Fruit fly (Drosophila melanogaster) whole organism, embryonic: ENCODE data around the gene jhamt.

ENCODE experiments used
- Antp ChIP-seq: fragments of 200-800 bp; sonication (Bioruptor generic); optimal IDR thresholded peaks from 3 replicates; lab custom pipeline; 2016; ENCODE audit warnings: missing biosample characterization, missing genetic modification characterization
- Blimp-1 ChIP-seq: fragments of 200-800 bp; sonication (Bioruptor generic); optimal IDR thresholded peaks from 3 replicates; lab custom pipeline; 2018; ENCODE audit warnings: missing biosample characterization, missing genetic modification characterization, mild to moderate bottlenecking, moderate library complexity, missing genetic modification reagents
- CG10267 ChIP-seq: fragments of 200-800 bp; sonication (Bioruptor generic); optimal IDR thresholded peaks from 2 replicates; lab custom pipeline; 2018; ENCODE audit warnings: missing biosample characterization, mild to moderate bottlenecking, missing genetic modification characterization, moderate library complexity
- CG10979 ChIP-seq: fragments of 200-800 bp; sonication (Bioruptor generic); optimal IDR thresholded peaks from 2 replicates; lab custom pipeline; 2018; ENCODE audit warnings: missing biosample characterization, mild to moderate bottlenecking, missing genetic modification characterization, moderate library complexity
- CG11504 ChIP-seq: fragments of 200-800 bp; sonication (Bioruptor generic); optimal IDR thresholded peaks from 3 replicates; lab custom pipeline; 2019; ENCODE audit warnings: missing biosample characterization, mild to moderate bottlenecking, missing genetic modification characterization, moderate library complexity
- CG14710 ChIP-seq: fragments of 200-800 bp; sonication (Bioruptor generic); optimal IDR thresholded peaks from 3 replicates; lab custom pipeline; 2019; ENCODE audit warnings: missing biosample characterization, mild to moderate bottlenecking, missing genetic modification characterization, moderate library complexity
- CG15601 ChIP-seq: fragments of 200-800 bp; sonication (Bioruptor generic); optimal IDR thresholded peaks from 3 replicates; lab custom pipeline; 2019; ENCODE audit warnings: missing biosample characterization, mild to moderate bottlenecking, missing genetic modification characterization, moderate library complexity
- CG17361 ChIP-seq: fragments of 200-800 bp; sonication (Bioruptor generic); IDR thresholded peaks from 3 replicates; pipeline ENCODE4 v1.3.6; 2022; ENCODE audit warnings: missing biosample characterization, missing genetic modification characterization
- CG1792 ChIP-seq: fragments of 200-800 bp; sonication (Bioruptor generic); optimal IDR thresholded peaks from 2 replicates; lab custom pipeline; 2016; ENCODE audit warnings: missing biosample characterization, missing genetic modification characterization
- CG18262 ChIP-seq: fragments of 200-800 bp; optimal IDR thresholded peaks from 3 replicates; lab custom pipeline; 2019; ENCODE audit warnings: missing biosample characterization, mild to moderate bottlenecking, missing genetic modification characterization, moderate library complexity
- CG2678 ChIP-seq: fragments of 200-800 bp; sonication (Bioruptor generic); optimal IDR thresholded peaks from 3 replicates; lab custom pipeline; 2019; ENCODE audit warnings: missing biosample characterization, mild to moderate bottlenecking, missing genetic modification characterization, moderate library complexity
- CG2712 ChIP-seq: fragments of 200-800 bp; optimal IDR thresholded peaks from 3 replicates; lab custom pipeline; 2019; ENCODE audit warnings: missing biosample characterization, mild to moderate bottlenecking, missing genetic modification characterization, moderate library complexity
- CG31388 ChIP-seq: fragments of 200-800 bp; sonication (Bioruptor generic); optimal IDR thresholded peaks from 2 replicates; lab custom pipeline; 2016; ENCODE audit warnings: missing biosample characterization, missing genetic modification characterization
- CG31441 ChIP-seq: fragments of 200-800 bp; sonication (Bioruptor generic); IDR thresholded peaks from 2 replicates; pipeline ENCODE4 v1.3.6; 2022; ENCODE audit warnings: missing biosample characterization, missing genetic modification characterization
- CG34422 ChIP-seq: fragments of 200-800 bp; sonication (Bioruptor generic); IDR thresholded peaks from 3 replicates; pipeline ENCODE4 v1.3.6; 2022; ENCODE audit warnings: missing biosample characterization, missing genetic modification characterization
- CG4404 ChIP-seq: fragments of 200-800 bp; sonication (Bioruptor generic); IDR thresholded peaks from 2 replicates; pipeline ENCODE4 v1.3.6; 2022; ENCODE audit warnings: missing biosample characterization, missing genetic modification characterization
- CG6654 ChIP-seq: fragments of 200-800 bp; sonication (Bioruptor generic); optimal IDR thresholded peaks from 2 replicates; lab custom pipeline; 2017; ENCODE audit warnings: missing biosample characterization, mild to moderate bottlenecking, missing genetic modification characterization
- CG7556 ChIP-seq: fragments of 200-800 bp; sonication (Bioruptor generic); optimal IDR thresholded peaks from 2 replicates; lab custom pipeline; 2017; ENCODE audit warnings: missing biosample characterization, mild to moderate bottlenecking, missing genetic modification characterization
- CG7839 ChIP-seq: fragments of 200-800 bp; sonication (Bioruptor generic); optimal IDR thresholded peaks from 3 replicates; lab custom pipeline; 2018; ENCODE audit warnings: missing biosample characterization, mild to moderate bottlenecking, missing genetic modification characterization, moderate library complexity
- CG8924 ChIP-seq: fragments of 200-800 bp; optimal IDR thresholded peaks from 3 replicates; lab custom pipeline; 2019; ENCODE audit warnings: missing biosample characterization, mild to moderate bottlenecking, missing genetic modification characterization, moderate library complexity
- D19A ChIP-seq: fragments of 200-800 bp; optimal IDR thresholded peaks from 3 replicates; lab custom pipeline; 2019; ENCODE audit warnings: missing biosample characterization, mild to moderate bottlenecking, missing genetic modification characterization, moderate library complexity
- Dbx ChIP-seq: fragments of 200-800 bp; sonication (Bioruptor generic); IDR thresholded peaks from 3 replicates; pipeline ENCODE4 v1.3.6; 2022; ENCODE audit warnings: missing biosample characterization, missing genetic modification characterization
- Deaf1 ChIP-seq: fragments of 200-800 bp; optimal IDR thresholded peaks from 3 replicates; lab custom pipeline; 2019; ENCODE audit warnings: missing biosample characterization, mild to moderate bottlenecking, missing genetic modification characterization, moderate library complexity
- Eip74EF ChIP-seq, 2 experiments: fragments of 200-800 bp in 1 of 2; fragments of >200 bp in 1 of 2; sonication (Bioruptor generic) in 1 of 2; optimal IDR thresholded peaks; 2 replicates each; lab custom pipeline; 2017 to 2019; ENCODE audit warnings: missing biosample characterization in 2 of 2, missing genetic modification characterization in 2 of 2, mild to moderate bottlenecking in 1 of 2, moderate library complexity in 1 of 2
- Hr51 ChIP-seq, 2 experiments: fragments of 200-800 bp; sonication (Bioruptor generic); optimal IDR thresholded peaks; 2 replicates in 1 of 2; 3 replicates in 1 of 2; lab custom pipeline; 2016 to 2018; ENCODE audit warnings: missing biosample characterization in 2 of 2, missing genetic modification characterization in 2 of 2, mild to moderate bottlenecking in 1 of 2, moderate library complexity in 1 of 2
- MBD-R2 ChIP-seq: fragments of 200-800 bp; sonication (Bioruptor generic); IDR thresholded peaks from 2 replicates; pipeline ENCODE4 v1.3.6; 2022; ENCODE audit warnings: missing biosample characterization, missing genetic modification characterization
- Nf-YC ChIP-seq: fragments of 200-800 bp; optimal IDR thresholded peaks from 3 replicates; lab custom pipeline; 2019; ENCODE audit warnings: missing biosample characterization, mild to moderate bottlenecking, missing genetic modification characterization, moderate library complexity
- Oaz ChIP-seq: fragments of 200-800 bp; sonication (Bioruptor generic); IDR thresholded peaks from 2 replicates; pipeline ENCODE4 v1.3.6; 2022; ENCODE audit warnings: missing biosample characterization, missing genetic modification characterization
- Sox100B ChIP-seq: fragments of 200-800 bp; sonication (Bioruptor generic); optimal IDR thresholded peaks from 3 replicates; lab custom pipeline; 2018; ENCODE audit warnings: missing biosample characterization, mild to moderate bottlenecking, missing genetic modification characterization
- Ssrp ChIP-seq: fragments of 200-800 bp; sonication (Bioruptor generic); optimal IDR thresholded peaks from 2 replicates; lab custom pipeline; 2018; ENCODE audit warnings: missing biosample characterization, mild to moderate bottlenecking, missing genetic modification characterization, moderate library complexity
- ato ChIP-seq: fragments of 200-800 bp; sonication (Bioruptor generic); IDR thresholded peaks from 2 replicates; pipeline ENCODE4 v1.3.6; 2022; ENCODE audit warnings: missing biosample characterization, missing genetic modification characterization; ENCODE audit not compliant: partially characterized antibody
- crc ChIP-seq: fragments of 200-800 bp; sonication (Bioruptor generic); optimal IDR thresholded peaks from 2 replicates; lab custom pipeline; 2016; ENCODE audit warnings: missing biosample characterization, missing genetic modification characterization
- dmrt99B ChIP-seq: fragments of 200-800 bp; sonication (Bioruptor generic); optimal IDR thresholded peaks from 2 replicates; lab custom pipeline; 2018; ENCODE audit warnings: missing biosample characterization, mild to moderate bottlenecking, missing genetic modification characterization, moderate library complexity
- gem ChIP-seq: fragments of 200-800 bp; sonication (Bioruptor generic); optimal IDR thresholded peaks from 2 replicates; lab custom pipeline; 2019; ENCODE audit warnings: missing biosample characterization, mild to moderate bottlenecking, missing genetic modification characterization, moderate library complexity
- knrl ChIP-seq: fragments of 200-800 bp; sonication (Bioruptor generic); IDR thresholded peaks from 3 replicates; pipeline ENCODE4 v1.3.6; 2022; ENCODE audit warnings: missing biosample characterization, missing genetic modification characterization; ENCODE audit not compliant: partially characterized antibody
- lab ChIP-seq: fragments of 200-800 bp; sonication (Bioruptor generic); optimal IDR thresholded peaks from 3 replicates; lab custom pipeline; 2017; ENCODE audit warnings: missing biosample characterization, missing genetic modification characterization, mild to moderate bottlenecking, moderate library complexity, missing genetic modification reagents
- lbe ChIP-seq: fragments of 200-800 bp; sonication (Bioruptor generic); optimal IDR thresholded peaks from 2 replicates; lab custom pipeline; 2016; ENCODE audit warnings: missing biosample characterization, mild to moderate bottlenecking, missing genetic modification characterization
- mld ChIP-seq: fragments of 200-800 bp; sonication (Bioruptor generic); IDR thresholded peaks from 3 replicates; pipeline ENCODE4 v1.3.6; 2022; ENCODE audit warnings: missing biosample characterization, missing genetic modification characterization; ENCODE audit not compliant: partially characterized antibody
- nerfin-2 ChIP-seq: fragments of 200-800 bp; sonication (Bioruptor generic); IDR thresholded peaks from 2 replicates; pipeline ENCODE4 v1.3.6; 2022; ENCODE audit warnings: missing biosample characterization, missing genetic modification characterization; ENCODE audit not compliant: partially characterized antibody
- nom ChIP-seq: fragments of 200-800 bp; sonication (Bioruptor generic); optimal IDR thresholded peaks from 2 replicates; lab custom pipeline; 2017; ENCODE audit warnings: missing biosample characterization, missing genetic modification characterization, mild to moderate bottlenecking, moderate library complexity, missing genetic modification reagents
- phol ChIP-seq: fragments of 200-800 bp; sonication (Bioruptor generic); optimal IDR thresholded peaks from 3 replicates; lab custom pipeline; 2018; ENCODE audit warnings: missing biosample characterization, mild to moderate bottlenecking, missing genetic modification characterization, moderate library complexity
- pum ChIP-seq: fragments of 200-800 bp; sonication (Bioruptor generic); optimal IDR thresholded peaks from 2 replicates; lab custom pipeline; 2016; ENCODE audit warnings: missing biosample characterization, missing genetic modification characterization
- sens ChIP-seq: fragments of 200-800 bp; sonication (Bioruptor generic); peaks from one replicate; lab custom pipeline; 2016; ENCODE audit warnings: missing biosample characterization, missing genetic modification characterization
- yki ChIP-seq: fragments of >200 bp; optimal IDR thresholded peaks from 3 replicates; lab custom pipeline; 2018

Gene jhamt

DNA sequence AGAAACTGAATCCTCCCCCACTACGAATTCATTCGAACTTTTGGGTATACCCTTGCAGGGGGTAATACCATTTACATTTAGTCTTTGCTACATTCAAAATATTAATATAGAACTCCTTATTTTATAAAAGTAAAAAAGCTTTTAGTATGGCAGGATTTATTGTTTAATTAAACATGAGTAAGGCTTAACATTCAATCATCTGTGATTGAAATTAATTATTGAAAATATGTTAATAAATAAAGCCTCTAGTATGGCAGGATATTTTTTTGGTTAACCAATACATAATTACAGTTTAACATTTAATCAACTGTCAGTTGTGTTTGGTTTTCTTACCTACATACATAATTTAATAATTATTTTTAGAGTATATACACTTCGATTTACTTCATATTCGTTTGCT lies 9.0 kb downstream of the jhamt start:
- TF ChIP-seq Eip74EF (GFP tag; optimal IDR thresholded peaks at IDR 0.05; lab: Kevin White, UChicago) (no peak), CG10267 (peak; percentile 10), phol (tag; lab: Kevin White, UChicago) (peak; percentile 29), CG11504 (tag; lab: Kevin White, UChicago) (peak; percentile 61), CG17361 (GFP tag; lab: Robert Waterston, UW) (0 out of 3 replicates have a peak, but pooled peaks have one; percentile 41), CG8924 (tag; lab: Kevin White, UChicago) (peak; percentile 2), CG7839 (tag; lab: Kevin White, UChicago) (peak; percentile 21), D19A (peak; percentile 92), Dbx (GFP tag; lab: Robert Waterston, UW) (no peak), ato (GFP tag; lab: Robert Waterston, UW) (no peak), pum (GFP tag; lab: Kevin White, UChicago) (no peak), CG7556 (GFP tag; lab: Kevin White, UChicago) (peak; percentile 19), CG2712 (tag; lab: Kevin White, UChicago) (peak; percentile 38), Hr51 (GFP tag; optimal IDR thresholded peaks at IDR 0.05; lab: Kevin White, UChicago) (peak in 1 of 2 experiments; percentile 27), CG18262 (peak; percentile 46), CG14710 (tag; lab: Kevin White, UChicago) (peak; percentile 30), Blimp-1 (GFP tag; lab: Kevin White, UChicago) (peak; percentile 10), CG31441 (peak; percentile 45; the same call in 1 of the 2 replicates), Sox100B (peak; percentile 43), dmrt99B (tag; lab: Kevin White, UChicago) (peak; percentile 48), yki (no peak), CG2678 (tag; lab: Kevin White, UChicago) (peak; percentile 46), sens (GFP tag; lab: Kevin White, UChicago) (peak; percentile 32), Oaz (GFP tag; lab: Robert Waterston, UW) (no peak), CG6654 (GFP tag; lab: Kevin White, UChicago) (no peak), CG34422 (GFP tag; lab: Robert Waterston, UW) (no peak), CG15601 (peak; percentile 14), CG4404 (GFP tag; lab: Robert Waterston, UW) (no peak), nom (GFP tag; lab: Kevin White, UChicago) (no peak), mld (no peak), gem (peak; percentile 32), Ssrp (peak; percentile 13), CG10979 (peak; percentile 49)

DNA sequence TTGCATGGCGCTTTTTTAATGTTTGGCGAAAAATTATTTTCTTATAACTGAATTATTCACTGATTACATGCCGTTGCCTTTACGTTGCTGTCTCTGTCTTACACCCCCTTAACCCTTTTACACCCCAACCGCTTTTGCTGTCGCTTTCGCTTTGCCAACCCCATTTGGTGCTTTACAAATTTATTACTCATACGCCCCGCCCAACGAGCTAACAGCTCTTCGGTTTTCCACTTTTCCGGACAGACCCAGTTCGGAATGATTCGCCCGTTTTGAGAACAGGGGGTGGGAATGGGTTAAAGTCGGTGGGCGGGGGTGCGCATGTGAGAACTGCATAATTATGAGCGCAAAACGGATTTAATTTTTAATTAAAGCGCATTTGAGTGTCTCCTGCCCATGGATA lies 15.3 kb downstream of the jhamt start:
- TF ChIP-seq Antp = no peak
- TF ChIP-seq knrl (GFP tag; lab: Robert Waterston, UW) = peak; percentile 13; the same call in 1 of the 3 replicates
- peak; percentile 53 for TF ChIP-seq Deaf1
- no peak for TF ChIP-seq lab (GFP tag; lab: Kevin White, UChicago)
- no peak for TF ChIP-seq lbe (GFP tag; lab: Kevin White, UChicago)
- 0 out of 2 replicates have a peak, but pooled peaks have one; percentile 7 for TF ChIP-seq MBD-R2
- no peak for TF ChIP-seq crc (GFP tag; lab: Kevin White, UChicago)
- no peak for TF ChIP-seq nerfin-2 (GFP tag; lab: Robert Waterston, UW)
- peak; percentile 65 for TF ChIP-seq Nf-YC (tag; lab: Kevin White, UChicago)
- no peak for TF ChIP-seq CG31388 (GFP tag; lab: Kevin White, UChicago)
- no peak for TF ChIP-seq CG1792
